Worm (Caenorhabditis elegans) whole organism, L4 larva: ENCODE results near the gene srh-83.
A peak's percentile ranks its signal among the peaks of the same experiment; 100 is the strongest.

Experiments used
- D1046.2 ChIP-seq: fragments of 200-800 bp; sonication (Bioruptor generic); IDR thresholded peaks from 2 replicates; pipeline ENCODE4 v1.3.6; 2022; ENCODE audit warnings: missing genetic modification characterization, missing compliant biosample characterization
- F26F4.8 ChIP-seq: fragments of 200-800 bp; sonication (Bioruptor generic); conservative IDR thresholded peaks from 2 replicates; pipeline ENCODE4 v1.3.6; 2022; ENCODE audit warnings: missing genetic modification characterization, missing compliant biosample characterization
- F44E2.7 ChIP-seq: fragments of 200-800 bp; sonication (Bioruptor generic); IDR thresholded peaks from 2 replicates; pipeline ENCODE4 v2.1.2; 2022; ENCODE audit warnings: missing genetic modification characterization, missing compliant biosample characterization
- F49E8.2 ChIP-seq: sonication (generic microtip); optimal IDR thresholded peaks from 2 replicates; lab custom pipeline; 2016; ENCODE audit warnings: missing compliant biosample characterization, mild to moderate bottlenecking, missing genetic modification characterization, borderline replicate concordance
- R02D3.7 ChIP-seq: fragments of 150-350 bp; sonication (generic microtip); optimal IDR thresholded peaks from 3 replicates; lab custom pipeline; 2014; ENCODE audit warnings: missing biosample characterization, missing genetic modification characterization
- T20F7.1 ChIP-seq: fragments of 200-800 bp; sonication (Bioruptor generic); optimal IDR thresholded peaks from 2 replicates; lab custom pipeline; 2018; ENCODE audit warnings: mild to moderate bottlenecking, missing genetic modification characterization, missing compliant biosample characterization
- T26A8.4 ChIP-seq: fragments of 200-800 bp; sonication (Bioruptor generic); IDR thresholded peaks from 2 replicates; pipeline ENCODE4 v1.3.6; 2022; ENCODE audit warnings: missing genetic modification characterization, missing compliant biosample characterization
- Y48G9A.11 ChIP-seq: fragments of 200-800 bp; sonication (Bioruptor generic); IDR thresholded peaks from 2 replicates; pipeline ENCODE4 v1.3.6; 2022; ENCODE audit warnings: missing genetic modification reagents, missing genetic modification characterization, missing compliant biosample characterization
- ceh-28 ChIP-seq: fragments of 150-350 bp; optimal IDR thresholded peaks from 2 replicates; lab custom pipeline; 2014; ENCODE audit warnings: missing biosample characterization, missing genetic modification reagents, missing genetic modification characterization
- ceh-82 ChIP-seq: sonication (generic microtip); optimal IDR thresholded peaks from 2 replicates; lab custom pipeline; 2017; ENCODE audit warnings: missing biosample characterization, missing genetic modification characterization
- ctbp-1 ChIP-seq: fragments of 200-800 bp; sonication (Bioruptor generic); IDR thresholded peaks from 2 replicates; pipeline ENCODE4 v1.3.6; 2022; ENCODE audit warnings: missing genetic modification reagents, missing genetic modification characterization, missing compliant biosample characterization
- daf-12 ChIP-seq: fragments of 150-350 bp; optimal IDR thresholded peaks from 2 replicates; lab custom pipeline; 2014; ENCODE audit warnings: missing biosample characterization, missing genetic modification reagents, missing genetic modification characterization
- daf-19 ChIP-seq: fragments of 200-800 bp; sonication (Bioruptor generic); conservative IDR thresholded peaks from 2 replicates; pipeline ENCODE4 v1.3.6; 2022; ENCODE audit warnings: missing genetic modification characterization, missing compliant biosample characterization
- daf-8 ChIP-seq: fragments of 200-800 bp; sonication (Bioruptor generic); IDR thresholded peaks from 2 replicates; pipeline ENCODE4 v1.3.6; 2022; ENCODE audit warnings: missing genetic modification characterization, missing compliant biosample characterization
- dmd-6 ChIP-seq: fragments of 200-800 bp; sonication (Bioruptor generic); IDR thresholded peaks from 2 replicates; pipeline ENCODE4 v1.3.6; 2022; ENCODE audit warnings: missing genetic modification reagents, missing genetic modification characterization, missing compliant biosample characterization
- dmd-8 ChIP-seq: fragments of 200-800 bp; sonication (Bioruptor generic); IDR thresholded peaks from 2 replicates; pipeline ENCODE4 v1.3.6; 2022; ENCODE audit warnings: missing genetic modification characterization, missing compliant biosample characterization
- dmd-9 ChIP-seq: fragments of 200-800 bp; sonication (Bioruptor generic); IDR thresholded peaks from 2 replicates; pipeline ENCODE4 v1.3.6; 2022; ENCODE audit warnings: missing genetic modification reagents, missing genetic modification characterization, missing compliant biosample characterization
- dpl-1 ChIP-seq: fragments of 150-350 bp; optimal IDR thresholded peaks from 2 replicates; lab custom pipeline; 2014; ENCODE audit warnings: missing biosample characterization, missing genetic modification reagents, missing genetic modification characterization
- egl-43 ChIP-seq: fragments of 200-800 bp; sonication (Bioruptor generic); IDR thresholded peaks from 2 replicates; pipeline ENCODE4 v1.3.6; 2022; ENCODE audit warnings: missing genetic modification reagents, missing genetic modification characterization, missing compliant biosample characterization
- gei-8 ChIP-seq: fragments of 200-800 bp; sonication (Bioruptor generic); optimal IDR thresholded peaks from 2 replicates; lab custom pipeline; 2018; ENCODE audit warnings: mild to moderate bottlenecking, missing genetic modification characterization, missing compliant biosample characterization
- hif-1 ChIP-seq, 2 experiments: sonication (generic microtip); optimal IDR thresholded peaks; 2 replicates each; lab custom pipeline; 2016 to 2017; ENCODE audit warnings: missing compliant biosample characterization in 2 of 2, missing genetic modification characterization in 2 of 2, missing genetic modification reagents in 2 of 2, missing genotype in 2 of 2, mild to moderate bottlenecking in 1 of 2
- hmg-1.1 ChIP-seq: fragments of 200-800 bp; sonication (Bioruptor generic); IDR thresholded peaks from 2 replicates; pipeline ENCODE4 v1.3.6; 2022; ENCODE audit warnings: missing genetic modification reagents, missing genetic modification characterization, missing compliant biosample characterization
- jun-1 ChIP-seq: fragments of 150-350 bp; optimal IDR thresholded peaks from 2 replicates; lab custom pipeline; 2014; ENCODE audit warnings: missing biosample characterization, missing genetic modification reagents, missing genetic modification characterization
- lin-15B ChIP-seq: fragments of 150-350 bp; sonication (generic microtip); optimal IDR thresholded peaks from 3 replicates; lab custom pipeline; 2014; ENCODE audit warnings: missing biosample characterization, missing genetic modification characterization
- lin-39 ChIP-seq: fragments of 150-350 bp; optimal IDR thresholded peaks from 2 replicates; lab custom pipeline; 2014; ENCODE audit warnings: missing biosample characterization, missing genetic modification reagents, missing genetic modification characterization
- lsy-2 ChIP-seq, 2 experiments: fragments of 150-350 bp in 1 of 2; sonication (generic microtip) in 1 of 2; optimal IDR thresholded peaks; 2 replicates each; lab custom pipeline; 2014 to 2017; ENCODE audit warnings: missing biosample characterization in 2 of 2, missing genetic modification characterization in 2 of 2
- madf-5 ChIP-seq, 2 experiments: fragments of 200-800 bp; sonication (Bioruptor generic); IDR thresholded peaks; 2 replicates each; pipeline ENCODE4 v1.3.6; 2022; ENCODE audit warnings: missing compliant biosample characterization in 2 of 2, missing genetic modification characterization in 2 of 2
- madf-9 ChIP-seq: fragments of 200-800 bp; sonication (Bioruptor generic); conservative IDR thresholded peaks from 2 replicates; pipeline ENCODE4 v1.3.6; 2022; ENCODE audit warnings: missing genetic modification reagents, missing genetic modification characterization, missing compliant biosample characterization
- mdt-29 ChIP-seq: fragments of 200-800 bp; sonication (Bioruptor generic); IDR thresholded peaks from 2 replicates; pipeline ENCODE4 v1.3.6; 2022; ENCODE audit warnings: missing genetic modification reagents, missing genetic modification characterization, missing compliant biosample characterization
- mxl-2 ChIP-seq: fragments of 200-800 bp; sonication (Bioruptor generic); conservative IDR thresholded peaks from 2 replicates; pipeline ENCODE4 v1.3.6; 2022; ENCODE audit warnings: missing genetic modification reagents, missing genetic modification characterization, missing compliant biosample characterization
- mxl-3 ChIP-seq: fragments of 200-800 bp; sonication (Bioruptor generic); optimal IDR thresholded peaks from 2 replicates; lab custom pipeline; 2018; ENCODE audit warnings: mild to moderate bottlenecking, missing genetic modification characterization, missing compliant biosample characterization
- nhr-10 ChIP-seq: fragments of 150-350 bp; optimal IDR thresholded peaks from 2 replicates; lab custom pipeline; 2014; ENCODE audit warnings: missing biosample characterization, missing genetic modification characterization
- nhr-237 ChIP-seq: sonication (generic microtip); optimal IDR thresholded peaks from 2 replicates; lab custom pipeline; 2017; ENCODE audit warnings: missing biosample characterization, missing genetic modification characterization
- nhr-76 ChIP-seq: fragments of 150-350 bp; optimal IDR thresholded peaks from 2 replicates; lab custom pipeline; 2014; ENCODE audit warnings: missing biosample characterization, missing genetic modification characterization
- nhr-77 ChIP-seq: fragments of 150-350 bp; optimal IDR thresholded peaks from 2 replicates; lab custom pipeline; 2014; ENCODE audit warnings: missing biosample characterization, missing genetic modification characterization
- pha-4 ChIP-seq, 2 experiments: fragments of 150-350 bp in 1 of 2; fragments of 200-800 bp in 1 of 2; sonication (Bioruptor generic) in 1 of 2; IDR thresholded peaks in 1 of 2; optimal IDR thresholded peaks in 1 of 2; 2 replicates each; pipeline versions ENCODE4 v1.3.6 to Lab custom; 2014 to 2022; ENCODE audit warnings: missing genetic modification characterization in 2 of 2, missing genetic modification reagents in 2 of 2, missing biosample characterization in 1 of 2, missing compliant biosample characterization in 1 of 2
- pqm-1 ChIP-seq: sonication (generic microtip); optimal IDR thresholded peaks from 2 replicates; lab custom pipeline; 2017; ENCODE audit warnings: missing biosample characterization, missing genetic modification characterization
- saeg-2 ChIP-seq: fragments of 200-800 bp; sonication (Bioruptor generic); IDR thresholded peaks from 2 replicates; pipeline ENCODE4 v1.3.6; 2022; ENCODE audit warnings: missing genetic modification reagents, missing genetic modification characterization, missing compliant biosample characterization
- sdz-12 ChIP-seq: fragments of 200-800 bp; sonication (Bioruptor generic); optimal IDR thresholded peaks from 2 replicates; lab custom pipeline; 2018; ENCODE audit warnings: mild to moderate bottlenecking, missing genetic modification characterization, missing compliant biosample characterization
- set-16 ChIP-seq: fragments of 200-800 bp; sonication (Bioruptor generic); IDR thresholded peaks from 2 replicates; pipeline ENCODE4 v1.3.6; 2022; ENCODE audit warnings: missing genetic modification reagents, missing genetic modification characterization, missing compliant biosample characterization
- snpc-1.2 ChIP-seq: fragments of 200-800 bp; sonication (Bioruptor generic); IDR thresholded peaks from 2 replicates; pipeline ENCODE4 v1.3.6; 2022; ENCODE audit warnings: missing genetic modification reagents, missing genetic modification characterization, missing compliant biosample characterization
- tag-97 ChIP-seq: fragments of 200-800 bp; sonication (Bioruptor generic); IDR thresholded peaks from 2 replicates; pipeline ENCODE4 v1.3.6; 2022; ENCODE audit warnings: missing genetic modification characterization, missing compliant biosample characterization
- tra-1 ChIP-seq: fragments of 200-800 bp; sonication (Bioruptor generic); IDR thresholded peaks from 2 replicates; pipeline ENCODE4 v1.3.6; 2022; ENCODE audit warnings: missing genetic modification reagents, missing genetic modification characterization, missing compliant biosample characterization
- unc-130 ChIP-seq: sonication (generic microtip); optimal IDR thresholded peaks from 2 replicates; lab custom pipeline; 2016; ENCODE audit warnings: missing genetic modification reagents, missing genetic modification characterization, missing compliant biosample characterization
- unc-39 ChIP-seq: sonication (generic microtip); optimal IDR thresholded peaks from 2 replicates; lab custom pipeline; 2017; ENCODE audit warnings: missing biosample characterization, missing genetic modification characterization
- unc-62 ChIP-seq, 3 experiments: fragments of 150-350 bp in 1 of 3; sonication (generic microtip); optimal IDR thresholded peaks in 2 of 3; peaks in 1 of 3; 1 replicate in 1 of 3; 2 replicates in 2 of 3; lab custom pipeline; 2014 to 2017; ENCODE audit warnings: missing biosample characterization in 3 of 3, missing genetic modification characterization in 3 of 3, missing genetic modification reagents in 3 of 3, missing genotype in 1 of 3
- vab-7 ChIP-seq: fragments of 200-800 bp; sonication (Bioruptor generic); IDR thresholded peaks from 2 replicates; pipeline ENCODE4 v1.3.6; 2022; ENCODE audit warnings: missing genetic modification reagents, missing genetic modification characterization, missing compliant biosample characterization
- zag-1 ChIP-seq: fragments of 150-350 bp; optimal IDR thresholded peaks from 2 replicates; lab custom pipeline; 2014; ENCODE audit warnings: missing biosample characterization, missing genetic modification characterization
- zip-11 ChIP-seq: fragments of 200-800 bp; sonication (Bioruptor generic); IDR thresholded peaks from 2 replicates; pipeline ENCODE4 v1.3.6; 2022; ENCODE audit warnings: missing genetic modification characterization, missing compliant biosample characterization
- zip-2 ChIP-seq: fragments of 150-350 bp; optimal IDR thresholded peaks from 2 replicates; lab custom pipeline; 2014; ENCODE audit warnings: missing biosample characterization, missing genetic modification characterization
- ztf-7 ChIP-seq: fragments of 150-350 bp; optimal IDR thresholded peaks from 2 replicates; lab custom pipeline; 2014; ENCODE audit warnings: missing biosample characterization, missing genetic modification characterization

The srh-83 gene

ce11 chrV:7198403-7198802 lies 34.1 kb downstream of the srh-83 start (continued):
- TF ChIP-seq nhr-237 (tag; lab: Kevin White, UChicago) (no peak), hmg-1.1 (GFP tag; lab: Robert Waterston, UW) (0 out of 2 replicates have a peak, but pooled peaks have one; percentile 15), set-16 (GFP tag; lab: Robert Waterston, UW) (no peak), unc-62 (GFP tag; optimal IDR thresholded peaks at IDR 0.05 in 1 of 2; lab: Kevin White, UChicago) (peak in 1 of 2 experiments; percentile 72), unc-62 (tag; optimal IDR thresholded peaks at IDR 0.05; lab: Kevin White, UChicago) (no peak), F26F4.8 (GFP tag; lab: Robert Waterston, UW) (no peak), gei-8 (GFP tag; lab: Kevin White, UChicago) (peak; percentile 23), nhr-77 (tag; lab: Kevin White, UChicago) (peak; percentile 39), nhr-10 (tag; lab: Kevin White, UChicago) (no peak), pha-4 (GFP tag; IDR thresholded peaks at IDR 0.05; lab: Robert Waterston, UW) (no peak; the same call in 1 of the 2 replicates), pha-4 (tag; optimal IDR thresholded peaks at IDR 0.05; lab: Kevin White, UChicago) (no peak), ceh-28 (tag; lab: Kevin White, UChicago) (no peak), saeg-2 (GFP tag; lab: Robert Waterston, UW) (no peak), dpl-1 (GFP tag; lab: Kevin White, UChicago) (no peak), T26A8.4 (0 out of 2 replicates have a peak, but pooled peaks have one; percentile 37), daf-8 (no peak), unc-130 (GFP tag; lab: Kevin White, UChicago) (peak; percentile 2), vab-7 (GFP tag; lab: Robert Waterston, UW) (no peak), F44E2.7 (no peak), pqm-1 (tag; lab: Kevin White, UChicago) (peak; percentile 63), daf-12 (no peak), R02D3.7 (tag; lab: Kevin White, UChicago) (no peak), tra-1 (GFP tag; lab: Robert Waterston, UW) (no peak), sdz-12 (GFP tag; lab: Kevin White, UChicago) (peak; percentile 5), unc-39 (tag; lab: Kevin White, UChicago) (no peak), madf-5 (GFP tag; IDR thresholded peaks at IDR 0.05; lab: Robert Waterston, UW) (no peak), Y48G9A.11 (peak; percentile 48), lin-15B (tag; lab: Kevin White, UChicago) (no peak), ctbp-1 (GFP tag; lab: Robert Waterston, UW) (no peak), madf-9 (no peak), mxl-2 (GFP tag; lab: Robert Waterston, UW) (no peak; the same call in 1 of the 2 replicates), zip-11 (GFP tag; lab: Robert Waterston, UW) (no peak), dmd-8 (no peak), daf-19 (GFP tag; lab: Robert Waterston, UW) (no peak), D1046.2 (no peak), hif-1 (tag; optimal IDR thresholded peaks at IDR 0.05; lab: Kevin White, UChicago) (no peak), lsy-2 (tag; optimal IDR thresholded peaks at IDR 0.05; lab: Kevin White, UChicago) (peak in 1 of 2 experiments; percentile 21), snpc-1.2 (GFP tag; lab: Robert Waterston, UW) (no peak), jun-1 (tag; lab: Kevin White, UChicago) (no peak), zip-2 (tag; lab: Kevin White, UChicago) (no peak), dmd-6 (GFP tag; lab: Robert Waterston, UW) (peak; percentile 73), lin-39 (tag; lab: Kevin White, UChicago) (no peak), ceh-82 (tag; lab: Kevin White, UChicago) (no peak), dmd-9 (no peak), tag-97 (GFP tag; lab: Robert Waterston, UW) (no peak), mdt-29 (GFP tag; lab: Robert Waterston, UW) (no peak), ztf-7 (tag; lab: Kevin White, UChicago) (no peak), zag-1 (no peak), mxl-3 (GFP tag; lab: Kevin White, UChicago) (no peak), nhr-76 (tag; lab: Kevin White, UChicago) (no peak), egl-43 (GFP tag; lab: Robert Waterston, UW) (no peak), F49E8.2 (no peak), T20F7.1 (peak; percentile 41)
